Fruit fly (Drosophila melanogaster) whole organism, prepupa: ENCODE data around the gene Arpc2.

Source experiments
- Blimp-1 ChIP-seq: fragments of 200-800 bp; sonication (Bioruptor generic); optimal IDR thresholded peaks from 3 replicates; lab custom pipeline; 2017; ENCODE audit warnings: missing biosample characterization, missing genetic modification characterization, mild to moderate bottlenecking, moderate library complexity, missing genetic modification reagents
- CG10669 ChIP-seq: fragments of 200-800 bp; sonication (Bioruptor generic); optimal IDR thresholded peaks from 3 replicates; lab custom pipeline; 2018; ENCODE audit warnings: missing biosample characterization, mild to moderate bottlenecking, missing genetic modification characterization, moderate library complexity
- CG11294 ChIP-seq: fragments of 200-800 bp; sonication (Bioruptor generic); IDR thresholded peaks from 2 replicates; pipeline ENCODE4 v1.3.6; 2022; ENCODE audit warnings: missing biosample characterization, missing genetic modification characterization
- CG11762 ChIP-seq: fragments of 200-800 bp; sonication (Bioruptor generic); optimal IDR thresholded peaks from 3 replicates; lab custom pipeline; 2016; ENCODE audit warnings: missing biosample characterization, missing genetic modification characterization; ENCODE audit not compliant: insufficient read depth
- CG11902 ChIP-seq: fragments of 200-800 bp; sonication (Bioruptor generic); optimal IDR thresholded peaks from 3 replicates; lab custom pipeline; 2016; ENCODE audit warnings: missing biosample characterization, missing genetic modification characterization
- CG15336 ChIP-seq: fragments of 200-800 bp; sonication (Bioruptor generic); IDR thresholded peaks from 2 replicates; pipeline ENCODE4 v1.3.6; 2022; ENCODE audit warnings: missing biosample characterization, missing genetic modification characterization
- CG16779 ChIP-seq: fragments of 200-800 bp; sonication (Bioruptor generic); optimal IDR thresholded peaks from 3 replicates; lab custom pipeline; 2017; ENCODE audit warnings: missing biosample characterization, mild to moderate bottlenecking, missing genetic modification characterization
- CG31627 ChIP-seq: fragments of 200-800 bp; sonication (Bioruptor generic); optimal IDR thresholded peaks from 3 replicates; lab custom pipeline; 2016; ENCODE audit warnings: missing biosample characterization, missing genetic modification characterization
- CG32006 ChIP-seq: fragments of 200-800 bp; sonication (Bioruptor generic); optimal IDR thresholded peaks from 3 replicates; lab custom pipeline; 2017; ENCODE audit warnings: missing biosample characterization, mild to moderate bottlenecking, missing genetic modification characterization
- CG3919 ChIP-seq: fragments of 200-800 bp; sonication (Bioruptor generic); optimal IDR thresholded peaks from 3 replicates; lab custom pipeline; 2016; ENCODE audit warnings: missing biosample characterization, missing genetic modification characterization
- CG6163 ChIP-seq: fragments of 200-800 bp; sonication (Bioruptor generic); IDR thresholded peaks from 3 replicates; pipeline ENCODE4 v1.3.6; 2022; ENCODE audit warnings: missing biosample characterization, missing genetic modification characterization
- CG6276 ChIP-seq: fragments of 200-800 bp; sonication (Bioruptor generic); optimal IDR thresholded peaks from 2 replicates; lab custom pipeline; 2017; ENCODE audit warnings: missing biosample characterization, mild to moderate bottlenecking, missing genetic modification characterization
- CG6792 ChIP-seq: fragments of 200-800 bp; sonication (Bioruptor generic); optimal IDR thresholded peaks from 3 replicates; lab custom pipeline; 2016; ENCODE audit warnings: missing biosample characterization, missing genetic modification characterization
- CG6808 ChIP-seq: fragments of 200-800 bp; sonication (Bioruptor generic); optimal IDR thresholded peaks from 3 replicates; lab custom pipeline; 2017; ENCODE audit warnings: missing biosample characterization, missing genetic modification characterization, mild to moderate bottlenecking, moderate library complexity, missing genetic modification reagents
- Eip75B ChIP-seq: fragments of 200-800 bp; sonication (Bioruptor generic); optimal IDR thresholded peaks from 3 replicates; lab custom pipeline; 2016; ENCODE audit warnings: missing biosample characterization, missing genetic modification characterization
- Eip78C ChIP-seq: fragments of 200-800 bp; sonication (Bioruptor generic); peaks from one replicate; lab custom pipeline; 2016; ENCODE audit warnings: missing biosample characterization, missing genetic modification characterization
- Ets96B ChIP-seq: fragments of 200-800 bp; optimal IDR thresholded peaks from 2 replicates; lab custom pipeline; 2019; ENCODE audit warnings: missing biosample characterization, mild to moderate bottlenecking, missing genetic modification characterization, moderate library complexity
- Hr38 ChIP-seq: sonication (Bioruptor generic); optimal IDR thresholded peaks from 2 replicates; lab custom pipeline; 2016; ENCODE audit warnings: missing biosample characterization, missing genetic modification characterization
- Lpt ChIP-seq: fragments of 200-800 bp; sonication (Bioruptor generic); optimal IDR thresholded peaks from 3 replicates; lab custom pipeline; 2016; ENCODE audit warnings: missing biosample characterization, missing genetic modification characterization
- OdsH ChIP-seq: fragments of 200-800 bp; sonication (Bioruptor generic); optimal IDR thresholded peaks from 3 replicates; lab custom pipeline; 2016; ENCODE audit warnings: missing biosample characterization, missing genetic modification characterization
- Smox ChIP-seq: fragments of 200-800 bp; sonication (Bioruptor generic); optimal IDR thresholded peaks from 3 replicates; lab custom pipeline; 2016; ENCODE audit warnings: missing biosample characterization, missing genetic modification characterization
- Sox102F ChIP-seq: fragments of 200-800 bp; sonication (Bioruptor generic); optimal IDR thresholded peaks from 2 replicates; lab custom pipeline; 2016; ENCODE audit warnings: missing biosample characterization, mild to moderate bottlenecking, missing genetic modification characterization
- acj6 ChIP-seq: fragments of 200-800 bp; sonication (Bioruptor generic); optimal IDR thresholded peaks from 3 replicates; lab custom pipeline; 2016; ENCODE audit warnings: missing biosample characterization, missing genetic modification characterization
- cyc ChIP-seq: fragments of 200-800 bp; sonication (Bioruptor generic); optimal IDR thresholded peaks from 3 replicates; lab custom pipeline; 2016; ENCODE audit warnings: missing biosample characterization, missing genetic modification characterization
- dsx ChIP-seq: fragments of 200-800 bp; optimal IDR thresholded peaks from 3 replicates; lab custom pipeline; 2019; ENCODE audit warnings: missing biosample characterization, mild to moderate bottlenecking, missing genetic modification characterization, moderate library complexity; ENCODE audit not compliant: poor library complexity, severe bottlenecking
- eg ChIP-seq: fragments of 200-800 bp; sonication (Bioruptor generic); IDR thresholded peaks from 3 replicates; pipeline ENCODE4 v1.3.6; 2022; ENCODE audit warnings: missing biosample characterization, missing genetic modification characterization
- fkh ChIP-seq: fragments of 200-800 bp; sonication (Bioruptor generic); optimal IDR thresholded peaks from 3 replicates; lab custom pipeline; 2017; ENCODE audit warnings: missing biosample characterization, mild to moderate bottlenecking, missing genetic modification characterization, moderate library complexity
- lz ChIP-seq: fragments of 200-800 bp; sonication (Bioruptor generic); optimal IDR thresholded peaks from 3 replicates; lab custom pipeline; 2016; ENCODE audit warnings: missing biosample characterization, missing genetic modification characterization
- pdm3 ChIP-seq: fragments of 200-800 bp; sonication (Bioruptor generic); optimal IDR thresholded peaks from 3 replicates; lab custom pipeline; 2016; ENCODE audit warnings: missing biosample characterization, missing genetic modification characterization
- spab ChIP-seq: fragments of 200-800 bp; sonication (Bioruptor generic); optimal IDR thresholded peaks from 2 replicates; lab custom pipeline; 2017; ENCODE audit warnings: missing biosample characterization, mild to moderate bottlenecking, missing genetic modification characterization, missing genetic modification reagents
- ss ChIP-seq, 2 experiments: fragments of 200-800 bp; sonication (Bioruptor generic); optimal IDR thresholded peaks; 2 replicates in 1 of 2; 3 replicates in 1 of 2; lab custom pipeline; 2017 to 2018; ENCODE audit warnings: mild to moderate bottlenecking in 2 of 2, missing biosample characterization in 2 of 2, missing genetic modification characterization in 2 of 2, moderate library complexity in 1 of 2
- svp ChIP-seq: fragments of 200-800 bp; sonication (Bioruptor generic); peaks from one replicate; lab custom pipeline; 2016; ENCODE audit warnings: missing biosample characterization, missing genetic modification characterization
- vri ChIP-seq: fragments of 200-800 bp; sonication (Bioruptor generic); optimal IDR thresholded peaks from 3 replicates; lab custom pipeline; 2016; ENCODE audit warnings: missing biosample characterization, mild to moderate bottlenecking, missing genetic modification characterization

Arpc2 gene

dm6 chr2L:20381329-20381728 is 35.5 kb upstream of the Arpc2 start (continued):
- TF ChIP-seq spab (peak; percentile 72), OdsH (peak; percentile 66), Ets96B (tag; lab: Kevin White, UChicago) (peak; percentile 79), pdm3 (GFP tag; lab: Kevin White, UChicago) (peak; percentile 65), CG16779 (tag; lab: Kevin White, UChicago) (peak; percentile 52), CG11762 (GFP tag; lab: Kevin White, UChicago) (peak; percentile 28), CG15336 (GFP tag; lab: Robert Waterston, UW) (peak; percentile 61; the same call in 1 of the 2 replicates), CG6808 (GFP tag; lab: Kevin White, UChicago) (peak; percentile 78), acj6 (GFP tag; lab: Kevin White, UChicago) (peak; percentile 56), CG31627 (GFP tag; lab: Kevin White, UChicago) (no peak), CG6163 (peak; percentile 82), Eip78C (GFP tag; lab: Kevin White, UChicago) (peak; percentile 94), CG6276 (peak; percentile 37), CG10669 (GFP tag; lab: Kevin White, UChicago) (peak; percentile 79)

- TF ChIP-seq CG15336 (GFP tag; lab: Robert Waterston, UW) (0 out of 2 replicates have a peak, but pooled peaks have one; percentile 7), dsx (GFP tag; lab: Kevin White, UChicago) (no peak), Lpt (GFP tag; lab: Kevin White, UChicago) (no peak), Blimp-1 (GFP tag; lab: Kevin White, UChicago) (peak; percentile 47)
- TF ChIP-seq, all 60 proteins: peak for 2
Observed at dm6 chr2L:20382141-20382815, 34.6 kb upstream of the Arpc2 start, which contains the start of gene CG16798. TSS of gene CG16798 (minus strand) at chr2L:20382356.

dm6 chr2L:20390004-20390403 is 26.9 kb upstream of the Arpc2 start:
- no peak for TF ChIP-seq Hr38 (GFP tag; lab: Kevin White, UChicago)
- no peak for TF ChIP-seq CG3919 (GFP tag; lab: Kevin White, UChicago)
- TF ChIP-seq CG11902 (GFP tag; lab: Kevin White, UChicago) = no peak
- TF ChIP-seq CG6276 = no peak
- no peak for TF ChIP-seq cyc (GFP tag; lab: Kevin White, UChicago)
- no peak for TF ChIP-seq CG10669 (GFP tag; lab: Kevin White, UChicago)
- no peak for TF ChIP-seq CG6792 (GFP tag; lab: Kevin White, UChicago)
- no peak for TF ChIP-seq ss (GFP tag; optimal IDR thresholded peaks at IDR 0.05; lab: Kevin White, UChicago)
- no peak for TF ChIP-seq eg (GFP tag; lab: Robert Waterston, UW)
- TF ChIP-seq CG6163 = no peak
- TF ChIP-seq CG15336 (GFP tag; lab: Robert Waterston, UW) = no peak
- TF ChIP-seq fkh (GFP tag; lab: Kevin White, UChicago) = peak; percentile 81
- TF ChIP-seq vri (GFP tag; lab: Kevin White, UChicago) = peak; percentile 24
- no peak for TF ChIP-seq CG16779 (tag; lab: Kevin White, UChicago)

DNA sequence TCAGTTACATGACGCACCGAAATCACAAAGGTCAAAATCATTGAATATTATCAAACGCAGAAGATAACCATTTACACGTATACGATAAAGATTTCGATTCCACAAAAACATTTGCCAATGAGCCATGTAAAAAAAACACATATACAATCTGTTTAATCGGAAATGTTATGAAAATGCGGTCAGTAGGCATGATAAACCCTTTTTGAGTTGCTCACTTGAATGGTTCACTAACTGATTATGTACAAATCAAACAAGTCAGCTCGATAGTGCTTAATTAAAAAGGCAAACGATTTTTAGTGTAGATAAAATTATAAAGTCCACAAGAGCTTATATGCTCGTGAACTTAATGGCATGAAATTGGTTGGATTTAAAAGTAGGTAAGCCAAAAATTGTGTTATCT is 19.8 kb upstream of the Arpc2 start:
- TF ChIP-seq Sox102F (GFP tag; lab: Kevin White, UChicago) (no peak), Eip75B (GFP tag; lab: Kevin White, UChicago) (no peak), pdm3 (GFP tag; lab: Kevin White, UChicago) (no peak), CG11902 (GFP tag; lab: Kevin White, UChicago) (no peak), CG11294 (no peak), Eip78C (GFP tag; lab: Kevin White, UChicago) (no peak), CG31627 (GFP tag; lab: Kevin White, UChicago) (no peak), ss (GFP tag; optimal IDR thresholded peaks at IDR 0.05; lab: Kevin White, UChicago) (no peak), CG32006 (no peak), Blimp-1 (GFP tag; lab: Kevin White, UChicago) (no peak), lz (GFP tag; lab: Kevin White, UChicago) (no peak), svp (GFP tag; lab: Kevin White, UChicago) (no peak), Smox (GFP tag; lab: Kevin White, UChicago) (no peak)
